Worm (Caenorhabditis elegans) whole organism, L1 larva: ENCODE results near the gene flp-6.

ENCODE experiments used
- C04F5.9 ChIP-seq: sonication (generic microtip); optimal IDR thresholded peaks from 2 replicates; lab custom pipeline; 2016; ENCODE audit warnings: missing genetic modification characterization, missing compliant biosample characterization
- C16A3.4 ChIP-seq: fragments of 150-350 bp; optimal IDR thresholded peaks from 2 replicates; lab custom pipeline; 2014; ENCODE audit warnings: missing biosample characterization, missing genetic modification characterization
- F16B12.6 ChIP-seq: fragments of 150-350 bp; optimal IDR thresholded peaks from 2 replicates; lab custom pipeline; 2014; ENCODE audit warnings: missing biosample characterization, missing genetic modification characterization
- ama-1 ChIP-seq: fragments of 150-350 bp; optimal IDR thresholded peaks from 2 replicates; lab custom pipeline; 2014
- blmp-1 ChIP-seq: fragments of 150-350 bp; optimal IDR thresholded peaks from 2 replicates; lab custom pipeline; 2014; ENCODE audit warnings: missing biosample characterization, missing genetic modification characterization
- ceh-63 ChIP-seq: fragments of 200-800 bp; sonication (Bioruptor generic); optimal IDR thresholded peaks from 2 replicates; lab custom pipeline; 2018; ENCODE audit warnings: mild to moderate bottlenecking, missing genetic modification characterization, missing compliant biosample characterization
- ceh-90 ChIP-seq: sonication (generic microtip); optimal IDR thresholded peaks from 2 replicates; lab custom pipeline; 2016; ENCODE audit warnings: missing genetic modification characterization, missing compliant biosample characterization
- ces-1 ChIP-seq: fragments of 150-350 bp; optimal IDR thresholded peaks from 2 replicates; lab custom pipeline; 2014; ENCODE audit warnings: missing biosample characterization, missing genetic modification reagents, missing genetic modification characterization
- dsc-1 ChIP-seq: sonication (generic microtip); optimal IDR thresholded peaks from 2 replicates; lab custom pipeline; 2016; ENCODE audit warnings: mild to moderate bottlenecking, missing genetic modification characterization, missing compliant biosample characterization
- egl-13 ChIP-seq: sonication (generic microtip); optimal IDR thresholded peaks from 2 replicates; lab custom pipeline; 2016; ENCODE audit warnings: missing genotype, missing genetic modification reagents, missing genetic modification characterization, missing compliant biosample characterization
- elt-2 ChIP-seq: sonication (generic microtip); optimal IDR thresholded peaks from 2 replicates; lab custom pipeline; 2016; ENCODE audit warnings: missing genetic modification characterization, mild to moderate bottlenecking, inconsistent platforms, missing compliant biosample characterization, missing genetic modification reagents
- elt-3 ChIP-seq, 6 experiments: fragments of 150-350 bp in 1 of 6; sonication (generic microtip); optimal IDR thresholded peaks; 2 replicates each; lab custom pipeline; 2017 to 2018; ENCODE audit warnings: missing biosample characterization in 6 of 6, missing genetic modification characterization in 6 of 6, inconsistent platforms in 1 of 6
- ets-5 ChIP-seq: fragments of 200-800 bp; sonication (Bioruptor generic); IDR thresholded peaks from 2 replicates; pipeline ENCODE4 v1.3.6; 2022; ENCODE audit warnings: missing genetic modification characterization, missing compliant biosample characterization
- fkh-10 ChIP-seq: sonication (generic microtip); optimal IDR thresholded peaks from 2 replicates; lab custom pipeline; 2017; ENCODE audit warnings: missing biosample characterization, missing genetic modification reagents, missing genetic modification characterization
- fkh-8 ChIP-seq: sonication (generic microtip); optimal IDR thresholded peaks from 2 replicates; lab custom pipeline; 2016; ENCODE audit warnings: mild to moderate bottlenecking, missing genetic modification characterization, missing compliant biosample characterization
- grh-1 ChIP-seq: fragments of 200-800 bp; sonication (Bioruptor generic); IDR thresholded peaks from 2 replicates; pipeline ENCODE4 v1.3.6; 2022; ENCODE audit warnings: missing genetic modification reagents, missing genetic modification characterization, missing compliant biosample characterization
- hlh-17 ChIP-seq: fragments of 200-800 bp; sonication (Bioruptor generic); optimal IDR thresholded peaks from 2 replicates; lab custom pipeline; 2018; ENCODE audit warnings: missing genetic modification characterization, mild to moderate bottlenecking, missing compliant biosample characterization, moderate library complexity, borderline replicate concordance
- irx-1 ChIP-seq: sonication (generic microtip); optimal IDR thresholded peaks from 2 replicates; lab custom pipeline; 2016; ENCODE audit warnings: missing genetic modification characterization, missing compliant biosample characterization
- isw-1 ChIP-seq: fragments of 200-800 bp; sonication (Bioruptor generic); IDR thresholded peaks from 2 replicates; pipeline ENCODE4 v1.3.6; 2022; ENCODE audit warnings: missing genetic modification characterization, missing compliant biosample characterization
- jun-1 ChIP-seq: fragments of 150-350 bp; optimal IDR thresholded peaks from 2 replicates; lab custom pipeline; 2014; ENCODE audit warnings: missing biosample characterization, missing genetic modification reagents, missing genetic modification characterization
- lin-13 ChIP-seq: fragments of 150-350 bp; optimal IDR thresholded peaks from 2 replicates; lab custom pipeline; 2014; ENCODE audit warnings: missing biosample characterization, missing genetic modification reagents, missing genetic modification characterization
- lin-14 ChIP-seq: fragments of 200-800 bp; sonication (Bioruptor generic); optimal IDR thresholded peaks from 2 replicates; lab custom pipeline; 2018; ENCODE audit warnings: mild to moderate bottlenecking, missing genetic modification characterization, moderate library complexity, missing compliant biosample characterization
- lin-15B ChIP-seq: fragments of 150-350 bp; sonication (generic microtip); optimal IDR thresholded peaks from 3 replicates; lab custom pipeline; 2014; ENCODE audit warnings: missing biosample characterization, missing genetic modification characterization
- lin-35 ChIP-seq, 2 experiments: fragments of 150-350 bp; optimal IDR thresholded peaks; 2 replicates each; lab custom pipeline; 2014; ENCODE audit warnings: missing biosample characterization in 2 of 2, missing genetic modification characterization in 2 of 2, missing genetic modification reagents in 2 of 2
- lsy-2 ChIP-seq, 2 experiments: fragments of 150-350 bp; optimal IDR thresholded peaks; 2 replicates each; lab custom pipeline; 2014; ENCODE audit warnings: missing biosample characterization in 2 of 2, missing genetic modification characterization in 2 of 2
- mep-1 ChIP-seq: fragments of 150-350 bp; optimal IDR thresholded peaks from 2 replicates; lab custom pipeline; 2014; ENCODE audit warnings: missing biosample characterization, missing genetic modification characterization
- nhr-11 ChIP-seq: fragments of 150-350 bp; optimal IDR thresholded peaks from 2 replicates; lab custom pipeline; 2014; ENCODE audit warnings: missing biosample characterization, missing genetic modification characterization
- nhr-12 ChIP-seq: sonication (generic microtip); optimal IDR thresholded peaks from 2 replicates; lab custom pipeline; 2017; ENCODE audit warnings: missing biosample characterization, missing genetic modification characterization
- nhr-20 ChIP-seq: sonication (generic microtip); optimal IDR thresholded peaks from 2 replicates; lab custom pipeline; 2016; ENCODE audit warnings: mild to moderate bottlenecking, missing genetic modification characterization, missing compliant biosample characterization
- nhr-237 ChIP-seq: fragments of 150-350 bp; optimal IDR thresholded peaks from 2 replicates; lab custom pipeline; 2014; ENCODE audit warnings: missing biosample characterization, missing genetic modification characterization
- nhr-28 ChIP-seq: fragments of 150-350 bp; optimal IDR thresholded peaks from 2 replicates; lab custom pipeline; 2014; ENCODE audit warnings: missing biosample characterization, missing genetic modification characterization
- nhr-71 ChIP-seq: sonication (generic microtip); optimal IDR thresholded peaks from 2 replicates; lab custom pipeline; 2016; ENCODE audit warnings: mild to moderate bottlenecking, missing genetic modification characterization, moderate library complexity, missing compliant biosample characterization
- nhr-76 ChIP-seq: sonication (generic microtip); optimal IDR thresholded peaks from 2 replicates; lab custom pipeline; 2017; ENCODE audit warnings: missing biosample characterization, missing genetic modification characterization
- nhr-77 ChIP-seq: fragments of 150-350 bp; optimal IDR thresholded peaks from 2 replicates; lab custom pipeline; 2014; ENCODE audit warnings: missing biosample characterization, missing genetic modification characterization
- nhr-85 ChIP-seq: sonication (generic microtip); peaks from one replicate; lab custom pipeline; 2016; ENCODE audit warnings: missing genetic modification characterization, inconsistent platforms, missing compliant biosample characterization
- nhr-90 ChIP-seq: sonication (generic microtip); optimal IDR thresholded peaks from 2 replicates; lab custom pipeline; 2016; ENCODE audit warnings: mild to moderate bottlenecking, missing genetic modification characterization, missing compliant biosample characterization; ENCODE audit not compliant: poor library complexity
- pag-3 ChIP-seq: sonication (generic microtip); optimal IDR thresholded peaks from 2 replicates; lab custom pipeline; 2017; ENCODE audit warnings: missing genetic modification characterization, mild to moderate bottlenecking, missing compliant biosample characterization, antibody characterized with exemption, borderline replicate concordance; ENCODE audit not compliant: insufficient read depth
- pax-3 ChIP-seq: fragments of 200-800 bp; sonication (Bioruptor generic); optimal IDR thresholded peaks from 2 replicates; lab custom pipeline; 2018; ENCODE audit warnings: mild to moderate bottlenecking, missing genetic modification characterization, moderate library complexity, missing compliant biosample characterization
- rnt-1 ChIP-seq: sonication (generic microtip); optimal IDR thresholded peaks from 2 replicates; lab custom pipeline; 2016; ENCODE audit warnings: mild to moderate bottlenecking, missing genetic modification characterization, moderate library complexity, missing compliant biosample characterization
- snpc-4 ChIP-seq: fragments of 150-350 bp; optimal IDR thresholded peaks from 2 replicates; lab custom pipeline; 2014; ENCODE audit warnings: missing biosample characterization, missing genetic modification characterization
- snu-23 ChIP-seq: sonication (generic microtip); optimal IDR thresholded peaks from 2 replicates; lab custom pipeline; 2016; ENCODE audit warnings: missing genetic modification characterization, missing compliant biosample characterization
- sptf-1 ChIP-seq: fragments of 150-350 bp; optimal IDR thresholded peaks from 2 replicates; lab custom pipeline; 2014; ENCODE audit warnings: missing biosample characterization, missing genetic modification characterization
- sup-37 ChIP-seq: fragments of 200-800 bp; sonication (Bioruptor generic); optimal IDR thresholded peaks from 2 replicates; lab custom pipeline; 2018; ENCODE audit warnings: mild to moderate bottlenecking, missing genetic modification characterization, missing compliant biosample characterization
- swsn-7 ChIP-seq: sonication (generic microtip); optimal IDR thresholded peaks from 2 replicates; lab custom pipeline; 2016; ENCODE audit warnings: missing genetic modification characterization, missing compliant biosample characterization
- tbx-2 ChIP-seq: sonication (generic microtip); optimal IDR thresholded peaks from 2 replicates; lab custom pipeline; 2016; ENCODE audit warnings: missing genetic modification characterization, missing compliant biosample characterization
- tlp-1 ChIP-seq: fragments of 150-350 bp; optimal IDR thresholded peaks from 2 replicates; lab custom pipeline; 2014; ENCODE audit warnings: missing biosample characterization, missing genetic modification characterization
- unc-30 ChIP-seq: sonication (generic microtip); optimal IDR thresholded peaks from 2 replicates; lab custom pipeline; 2017; ENCODE audit warnings: missing biosample characterization, missing genetic modification characterization
- unc-62 ChIP-seq: fragments of 150-350 bp; optimal IDR thresholded peaks from 2 replicates; lab custom pipeline; 2014; ENCODE audit warnings: missing biosample characterization, missing genetic modification reagents, missing genetic modification characterization
- unc-86 ChIP-seq: sonication (generic microtip); optimal IDR thresholded peaks from 2 replicates; lab custom pipeline; 2016; ENCODE audit warnings: missing genetic modification characterization, missing compliant biosample characterization
- vab-15 ChIP-seq: sonication (generic microtip); optimal IDR thresholded peaks from 2 replicates; lab custom pipeline; 2017; ENCODE audit warnings: missing genotype, mild to moderate bottlenecking, missing genetic modification characterization, missing compliant biosample characterization
- xbp-1 ChIP-seq: sonication (generic microtip); optimal IDR thresholded peaks from 2 replicates; lab custom pipeline; 2016; ENCODE audit warnings: missing genetic modification characterization, missing compliant biosample characterization
- zag-1 ChIP-seq: fragments of 150-350 bp; optimal IDR thresholded peaks from 2 replicates; lab custom pipeline; 2014; ENCODE audit warnings: missing biosample characterization, missing genetic modification characterization
- ztf-11 ChIP-seq, 2 experiments: sonication (generic microtip); optimal IDR thresholded peaks; 2 replicates each; lab custom pipeline; 2016 to 2017; ENCODE audit warnings: missing genetic modification characterization in 2 of 2, missing biosample characterization in 1 of 2, missing compliant biosample characterization in 1 of 2

flp-6 gene

DNA sequence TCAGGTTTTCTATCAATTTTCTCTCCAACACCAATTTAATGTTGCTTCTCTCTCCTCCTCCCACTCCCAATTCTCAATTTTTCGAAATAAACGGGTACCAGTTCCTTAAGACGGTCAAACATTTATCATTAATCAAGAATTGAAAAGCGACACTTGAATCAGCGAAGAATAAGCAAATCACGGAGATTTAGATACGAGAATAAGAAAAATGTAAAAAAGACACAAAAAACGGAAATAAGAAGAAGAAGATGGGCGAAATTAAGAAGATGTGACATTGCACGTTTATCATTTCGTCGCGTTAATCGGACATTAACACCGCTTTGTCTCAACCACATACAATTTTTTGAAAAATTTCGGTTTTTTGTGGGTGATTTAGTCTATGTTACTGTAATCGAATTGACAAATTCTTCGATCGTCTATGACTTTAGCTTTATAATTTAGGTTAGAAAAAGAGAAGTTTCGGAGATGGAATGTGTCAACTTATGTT is 32.7 kb downstream of the flp-6 start, which contains the start of gene haao-1:
Gene haao-1 (plus strand): TSS at position 437 of the 487 bp plus-strand sequence.
- TF ChIP-seq grh-1 (GFP tag; lab: Robert Waterston, UW) (no peak), nhr-76 (tag; lab: Kevin White, UChicago) (no peak), tbx-2 (tag; lab: Kevin White, UChicago) (peak; percentile 23), swsn-7 (tag; lab: Kevin White, UChicago) (no peak), C16A3.4 (tag; lab: Kevin White, UChicago) (no peak), lin-13 (no peak), nhr-12 (no peak), vab-15 (tag; lab: Kevin White, UChicago) (no peak), snpc-4 (tag; lab: Kevin White, UChicago) (no peak), elt-3 (tag; optimal IDR thresholded peaks at IDR 0.05; lab: Kevin White, UChicago) (peak in 1 of 6 experiments; percentile 57), jun-1 (tag; lab: Kevin White, UChicago) (no peak), mep-1 (tag; lab: Kevin White, UChicago) (peak; percentile 30), ceh-90 (tag; lab: Kevin White, UChicago) (no peak), rnt-1 (tag; lab: Kevin White, UChicago) (no peak), nhr-237 (tag; lab: Kevin White, UChicago) (no peak), fkh-10 (GFP tag; lab: Kevin White, UChicago) (no peak), ceh-63 (GFP tag; lab: Kevin White, UChicago) (no peak), pax-3 (tag; lab: Kevin White, UChicago) (no peak), tlp-1 (tag; lab: Kevin White, UChicago) (no peak), egl-13 (tag; lab: Kevin White, UChicago) (no peak), snu-23 (GFP tag; lab: Kevin White, UChicago) (no peak), isw-1 (GFP tag; lab: Robert Waterston, UW) (no peak), irx-1 (tag; lab: Kevin White, UChicago) (no peak), unc-86 (tag; lab: Kevin White, UChicago) (no peak), nhr-11 (tag; lab: Kevin White, UChicago) (no peak), nhr-77 (tag; lab: Kevin White, UChicago) (no peak), sptf-1 (tag; lab: Kevin White, UChicago) (no peak), lin-35 (GFP tag; optimal IDR thresholded peaks at IDR 0.05; lab: Kevin White, UChicago) (no peak), hlh-17 (GFP tag; lab: Kevin White, UChicago) (no peak), lin-14 (peak; percentile 57), fkh-8 (no peak), unc-62 (GFP tag; lab: Kevin White, UChicago) (no peak), pag-3 (no peak), ces-1 (GFP tag; lab: Kevin White, UChicago) (no peak), nhr-71 (tag; lab: Kevin White, UChicago) (peak; percentile 36), nhr-85 (peak; percentile 77), xbp-1 (tag; lab: Kevin White, UChicago) (no peak), lin-15B (tag; lab: Kevin White, UChicago) (no peak), zag-1 (tag; lab: Kevin White, UChicago) (no peak), unc-30 (tag; lab: Kevin White, UChicago) (no peak), blmp-1 (peak; percentile 69), C04F5.9 (tag; lab: Kevin White, UChicago) (no peak), nhr-20 (peak; percentile 20)

DNA sequence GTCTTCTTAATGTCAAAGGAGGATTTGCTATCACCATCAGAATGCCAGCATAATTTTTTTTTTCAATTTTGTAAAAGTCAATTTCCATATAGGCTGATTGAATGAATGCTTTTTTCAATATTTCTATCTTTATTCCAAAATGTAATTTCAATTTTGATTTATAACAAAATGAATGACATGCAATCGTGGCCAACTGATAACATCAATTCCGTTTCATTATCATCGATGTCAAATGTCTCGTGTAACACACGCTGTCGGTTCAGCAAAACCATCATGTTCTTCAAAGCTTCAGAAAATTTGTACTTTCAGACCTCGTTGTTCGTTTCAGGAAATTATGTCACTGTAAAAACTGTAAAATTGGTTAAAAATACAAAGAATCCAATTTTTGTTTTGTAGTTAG is 35.2 kb downstream of the flp-6 start:
- TF ChIP-seq F16B12.6 (tag; lab: Kevin White, UChicago) (no peak), nhr-20 (peak; percentile 30), fkh-8 (no peak), sup-37 (GFP tag; lab: Kevin White, UChicago) (no peak), unc-62 (GFP tag; lab: Kevin White, UChicago) (no peak), C16A3.4 (tag; lab: Kevin White, UChicago) (no peak), pax-3 (tag; lab: Kevin White, UChicago) (no peak), fkh-10 (GFP tag; lab: Kevin White, UChicago) (no peak), ztf-11 (tag; optimal IDR thresholded peaks at IDR 0.05; lab: Kevin White, UChicago) (no peak), ets-5 (GFP tag; lab: Robert Waterston, UW) (no peak), elt-2 (peak; percentile 72), unc-86 (tag; lab: Kevin White, UChicago) (no peak), lsy-2 (tag; optimal IDR thresholded peaks at IDR 0.05; lab: Kevin White, UChicago) (no peak), C04F5.9 (tag; lab: Kevin White, UChicago) (no peak), dsc-1 (tag; lab: Kevin White, UChicago) (no peak), nhr-28 (no peak), tlp-1 (tag; lab: Kevin White, UChicago) (no peak), nhr-90 (tag; lab: Kevin White, UChicago) (peak; percentile 2), nhr-71 (tag; lab: Kevin White, UChicago) (no peak), blmp-1 (no peak), ama-1 (lab: Kevin White, UChicago) (no peak)
